In the genomic region with DNA sequence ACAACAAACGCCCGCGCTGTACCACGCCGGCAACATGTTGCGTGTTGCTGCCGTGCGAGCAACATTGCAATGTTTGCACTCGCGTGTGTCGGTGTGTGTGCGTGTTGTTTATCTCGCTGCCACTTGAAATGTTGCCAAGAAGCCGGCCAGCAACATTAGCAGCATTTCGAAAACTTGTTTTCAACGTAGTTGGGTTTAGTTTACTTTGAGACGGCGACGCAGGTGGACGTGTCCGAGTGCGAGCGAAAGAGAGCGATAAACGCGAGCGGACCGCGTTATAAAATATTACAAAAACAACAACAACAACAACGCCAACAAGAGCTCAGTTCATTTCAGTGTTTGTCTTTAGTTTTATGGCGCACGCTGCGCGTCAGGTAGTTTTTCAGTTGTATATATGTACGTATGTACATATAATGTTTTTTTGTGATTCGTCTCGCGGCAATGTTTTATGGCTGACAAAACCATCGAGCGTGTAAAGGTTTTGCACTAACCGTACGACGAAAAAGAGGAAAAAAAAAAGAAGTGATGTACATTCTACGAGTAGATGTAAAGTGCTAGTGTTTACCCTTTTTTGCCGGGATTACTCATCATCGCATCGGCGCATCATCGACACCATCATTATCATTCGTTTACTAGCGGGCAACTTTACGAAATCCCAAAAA, we compare ENCODE assay signal across 1 fruit fly cellular context.
TF ChIP-seq lines count a peak whose summit lies in the region.

A gene (plus strand): TSS at position 196 of the 662 bp plus-strand sequence.

TF ChIP-seq in whole organism, embryonic, 481 proteins besides CTCF, POLR2A, EP300 and RAD21 (continued from another document and continues in another):
- peak; percentile 40; the same call in 1 of the 3 replicates for TF ChIP-seq CG14050 (GFP tag; IDR thresholded peaks at IDR 0.05; lab: Robert Waterston, UW)
- TF ChIP-seq Asciz (GFP tag; optimal IDR thresholded peaks at IDR 0.05; lab: Kevin White, UChicago) = peak; percentile 64
- TF ChIP-seq ken (GFP tag; IDR thresholded peaks at IDR 0.05; lab: Robert Waterston, UW) = no peak
- no peak for TF ChIP-seq Sox102F (GFP tag; optimal IDR thresholded peaks at IDR 0.05; lab: Kevin White, UChicago)
- TF ChIP-seq mld (GFP tag; IDR thresholded peaks at IDR 0.05; lab: Robert Waterston, UW; ENCODE audit: partially characterized antibody) = 0 out of 3 replicates have a peak, but pooled peaks have one; percentile 24
- no peak for TF ChIP-seq dimm (GFP tag; IDR thresholded peaks at IDR 0.05; lab: Robert Waterston, UW)
- TF ChIP-seq MESR4 (GFP tag; optimal IDR thresholded peaks at IDR 0.05; lab: Kevin White, UChicago) = peak; percentile 12
- TF ChIP-seq sc (optimal IDR thresholded peaks at IDR 0.05; lab: Kevin White, UChicago) = no peak
- TF ChIP-seq sc (GFP tag; optimal IDR thresholded peaks at IDR 0.05; lab: Kevin White, UChicago) = no peak
- TF ChIP-seq CG4617 (GFP tag; optimal IDR thresholded peaks at IDR 0.05; lab: Kevin White, UChicago; ENCODE audit: borderline replicate concordance) = no peak
- TF ChIP-seq CG13775 (GFP tag; optimal IDR thresholded peaks at IDR 0.05; lab: Kevin White, UChicago) = no peak
- TF ChIP-seq ems (GFP tag; optimal IDR thresholded peaks at IDR 0.05; lab: Kevin White, UChicago) = no peak
- TF ChIP-seq CG13296 (GFP tag; optimal IDR thresholded peaks at IDR 0.05; lab: Kevin White, UChicago) = peak; percentile 56
- no peak for TF ChIP-seq CG8478 (optimal IDR thresholded peaks at IDR 0.05; lab: Kevin White, UChicago)
- TF ChIP-seq hb (GFP tag; IDR thresholded peaks at IDR 0.05; lab: Robert Waterston, UW; ENCODE audit: partially characterized antibody) = no peak
- TF ChIP-seq CG30403 (GFP tag; optimal IDR thresholded peaks at IDR 0.05; lab: Kevin White, UChicago) = no peak
- TF ChIP-seq CG15601 (tag; optimal IDR thresholded peaks at IDR 0.05; lab: Kevin White, UChicago) = peak; percentile 42
- peak; percentile 72 for TF ChIP-seq nau (GFP tag; optimal IDR thresholded peaks at IDR 0.05; lab: Kevin White, UChicago)
- peak; percentile 75 for TF ChIP-seq Dbx (GFP tag; IDR thresholded peaks at IDR 0.05; lab: Robert Waterston, UW)
- TF ChIP-seq gem (tag; optimal IDR thresholded peaks at IDR 0.05; lab: Kevin White, UChicago) = no peak
- TF ChIP-seq bab2 (GFP tag; optimal IDR thresholded peaks at IDR 0.05; lab: Kevin White, UChicago) = no peak
- TF ChIP-seq CG8359 (GFP tag; optimal IDR thresholded peaks at IDR 0.05; lab: Kevin White, UChicago; ENCODE audit: borderline replicate concordance) = peak; percentile 22
- TF ChIP-seq Ptx1 (GFP tag; IDR thresholded peaks at IDR 0.05; lab: Robert Waterston, UW) = no peak
- peak; percentile 14; the same call in 1 of the 2 replicates for TF ChIP-seq nerfin-2 (GFP tag; IDR thresholded peaks at IDR 0.05; lab: Robert Waterston, UW; ENCODE audit: partially characterized antibody)
- peak; percentile 68 for TF ChIP-seq sens (GFP tag; lab: Kevin White, UChicago)
- TF ChIP-seq Lim3 (GFP tag; IDR thresholded peaks at IDR 0.05; lab: Robert Waterston, UW) = no peak
- TF ChIP-seq fru (optimal IDR thresholded peaks at IDR 0.05; lab: Kevin White, UChicago) = no peak
- no peak for TF ChIP-seq en (GFP tag; optimal IDR thresholded peaks at IDR 0.05; lab: Kevin White, UChicago)
- TF ChIP-seq Tbp (GFP tag; optimal IDR thresholded peaks at IDR 0.05; lab: Kevin White, UChicago) = no peak
- TF ChIP-seq bcd (GFP tag; optimal IDR thresholded peaks at IDR 0.05; lab: Kevin White, UChicago) = no peak
- TF ChIP-seq CG10209 (GFP tag; optimal IDR thresholded peaks at IDR 0.05; lab: Kevin White, UChicago) = no peak
- TF ChIP-seq maf-S (GFP tag; optimal IDR thresholded peaks at IDR 0.05; lab: Kevin White, UChicago) = no peak
- peak; percentile 67 for TF ChIP-seq Adf1 (GFP tag; IDR thresholded peaks at IDR 0.05; lab: Robert Waterston, UW)
- no peak for TF ChIP-seq HLH54F (GFP tag; optimal IDR thresholded peaks at IDR 0.05; lab: Kevin White, UChicago)
- TF ChIP-seq lbe (GFP tag; optimal IDR thresholded peaks at IDR 0.05; lab: Kevin White, UChicago) = no peak
- peak; percentile 53 for TF ChIP-seq nerfin-1 (tag; optimal IDR thresholded peaks at IDR 0.05; lab: Kevin White, UChicago)
- TF ChIP-seq ab (GFP tag; optimal IDR thresholded peaks at IDR 0.05; lab: Kevin White, UChicago) = no peak
- peak; percentile 86 for TF ChIP-seq CG10543 (GFP tag; optimal IDR thresholded peaks at IDR 0.05; lab: Kevin White, UChicago)
- no peak for TF ChIP-seq CG9932 (GFP tag; IDR thresholded peaks at IDR 0.05; lab: Robert Waterston, UW)
- TF ChIP-seq NFAT (GFP tag; IDR thresholded peaks at IDR 0.05; lab: Robert Waterston, UW) = peak; percentile 8; the same call in 1 of the 2 replicates
- peak in 1 of 2 experiments; percentile 36 for TF ChIP-seq Eip74EF (GFP tag; optimal IDR thresholded peaks at IDR 0.05; lab: Kevin White, UChicago)
- no peak for TF ChIP-seq Ada2b (GFP tag; IDR thresholded peaks at IDR 0.05; lab: Robert Waterston, UW)
- no peak for TF ChIP-seq CG9437 (GFP tag; optimal IDR thresholded peaks at IDR 0.05; lab: Kevin White, UChicago)
- no peak for TF ChIP-seq CG17612 (GFP tag; IDR thresholded peaks at IDR 0.05; lab: Robert Waterston, UW)
- no peak for TF ChIP-seq CG6791 (GFP tag; IDR thresholded peaks at IDR 0.05; lab: Robert Waterston, UW; ENCODE audit: partially characterized antibody)
- no peak for TF ChIP-seq rib (GFP tag; IDR thresholded peaks at IDR 0.05; lab: Robert Waterston, UW)
- TF ChIP-seq dmrt11E (tag; optimal IDR thresholded peaks at IDR 0.05; lab: Kevin White, UChicago) = no peak
- no peak; the same call in 2 of the 3 replicates for TF ChIP-seq row (GFP tag; IDR thresholded peaks at IDR 0.05; lab: Robert Waterston, UW)
- no peak for TF ChIP-seq Lpt (GFP tag; optimal IDR thresholded peaks at IDR 0.05; lab: Kevin White, UChicago)
- TF ChIP-seq Hmr (GFP tag; optimal IDR thresholded peaks at IDR 0.05; lab: Kevin White, UChicago) = peak; percentile 32
- TF ChIP-seq Dp (GFP tag; optimal IDR thresholded peaks at IDR 0.05; lab: Kevin White, UChicago) = no peak
- TF ChIP-seq danr (GFP tag; IDR thresholded peaks at IDR 0.05; lab: Robert Waterston, UW) = no peak
- peak; percentile 8 for TF ChIP-seq stwl (tag; optimal IDR thresholded peaks at IDR 0.05; lab: Kevin White, UChicago)
- no peak; the same call in 1 of the 2 replicates for TF ChIP-seq Rfx (GFP tag; IDR thresholded peaks at IDR 0.05; lab: Robert Waterston, UW)
- TF ChIP-seq fd102C (GFP tag; optimal IDR thresholded peaks at IDR 0.05; lab: Kevin White, UChicago) = no peak
- peak; percentile 39 for TF ChIP-seq scrt (GFP tag; optimal IDR thresholded peaks at IDR 0.05; lab: Kevin White, UChicago)
- TF ChIP-seq dpn (GFP tag; optimal IDR thresholded peaks at IDR 0.05; lab: Kevin White, UChicago) = peak; percentile 9 to 15
- TF ChIP-seq Scr (GFP tag; IDR thresholded peaks at IDR 0.05; lab: Robert Waterston, UW; ENCODE audit: partially characterized antibody) = peak; percentile 9; the same call in 1 of the 2 replicates
- TF ChIP-seq toy (GFP tag; IDR thresholded peaks at IDR 0.05; lab: Robert Waterston, UW) = no peak
- peak in 1 of 2 experiments; percentile 85 for TF ChIP-seq Pdp1 (GFP tag; optimal IDR thresholded peaks at IDR 0.05; lab: Kevin White, UChicago)
- peak; percentile 29 for TF ChIP-seq Mad (GFP tag; optimal IDR thresholded peaks at IDR 0.05; lab: Kevin White, UChicago)
- TF ChIP-seq CG4360 (GFP tag; IDR thresholded peaks at IDR 0.05; lab: Robert Waterston, UW) = peak; percentile 97
- TF ChIP-seq CG6254 (GFP tag; optimal IDR thresholded peaks at IDR 0.05; lab: Kevin White, UChicago) = peak; percentile 30
- no peak for TF ChIP-seq Aef1 (GFP tag; IDR thresholded peaks at IDR 0.05; lab: Robert Waterston, UW)
- TF ChIP-seq CoRest (tag; optimal IDR thresholded peaks at IDR 0.05; lab: Kevin White, UChicago) = no peak
- no peak for TF ChIP-seq Spps (tag; optimal IDR thresholded peaks at IDR 0.05; lab: Kevin White, UChicago)
- no peak for TF ChIP-seq CG11456 (GFP tag; IDR thresholded peaks at IDR 0.05; lab: Robert Waterston, UW)
- no peak for TF ChIP-seq ind (GFP tag; optimal IDR thresholded peaks at IDR 0.05; lab: Kevin White, UChicago)
- TF ChIP-seq HLHmδ (GFP tag; optimal IDR thresholded peaks at IDR 0.05; lab: Kevin White, UChicago) = peak; percentile 79
- TF ChIP-seq vnd (GFP tag; IDR thresholded peaks at IDR 0.05; lab: Robert Waterston, UW; ENCODE audit: partially characterized antibody) = no peak
- TF ChIP-seq Xbp1 (GFP tag; optimal IDR thresholded peaks at IDR 0.05; lab: Kevin White, UChicago) = no peak
- TF ChIP-seq zfh1 (GFP tag; IDR thresholded peaks at IDR 0.05; lab: Robert Waterston, UW) = no peak; the same call in 2 of the 3 replicates
- peak; percentile 67; the same call in 1 of the 2 replicates for TF ChIP-seq bbx (GFP tag; IDR thresholded peaks at IDR 0.05; lab: Robert Waterston, UW; ENCODE audit: partially characterized antibody)
- peak; percentile 58 for TF ChIP-seq Hand (GFP tag; optimal IDR thresholded peaks at IDR 0.05; lab: Kevin White, UChicago)
- TF ChIP-seq CG15696 (tag; optimal IDR thresholded peaks at IDR 0.05; lab: Kevin White, UChicago) = peak; percentile 18
- peak; percentile 65; the same call in 1 of the 2 replicates for TF ChIP-seq CG13287 (GFP tag; IDR thresholded peaks at IDR 0.05; lab: Robert Waterston, UW; ENCODE audit: partially characterized antibody)
- no peak for TF ChIP-seq Sry-δ (GFP tag; optimal IDR thresholded peaks at IDR 0.05; lab: Kevin White, UChicago)
- no peak for TF ChIP-seq h (optimal IDR thresholded peaks at IDR 0.05; lab: Kevin White, UChicago)
- TF ChIP-seq CG8281 (tag; optimal IDR thresholded peaks at IDR 0.05; lab: Kevin White, UChicago) = no peak
- peak; percentile 13 for TF ChIP-seq CG3163 (GFP tag; optimal IDR thresholded peaks at IDR 0.05; lab: Kevin White, UChicago)
- TF ChIP-seq fu2 (GFP tag; optimal IDR thresholded peaks at IDR 0.05; lab: Kevin White, UChicago) = no peak
- TF ChIP-seq Ravus (GFP tag; IDR thresholded peaks at IDR 0.05; lab: Robert Waterston, UW) = no peak
- no peak for TF ChIP-seq Ets65A (GFP tag; lab: Kevin White, UChicago)
- TF ChIP-seq CG10462 (GFP tag; optimal IDR thresholded peaks at IDR 0.05; lab: Kevin White, UChicago) = no peak
- TF ChIP-seq CG10321 (GFP tag; IDR thresholded peaks at IDR 0.05; lab: Robert Waterston, UW) = no peak
- peak; percentile 15 for TF ChIP-seq CG8089 (GFP tag; optimal IDR thresholded peaks at IDR 0.05; lab: Kevin White, UChicago)
- no peak for TF ChIP-seq CG3995 (GFP tag; optimal IDR thresholded peaks at IDR 0.05; lab: Kevin White, UChicago)
- peak; percentile 78 for TF ChIP-seq Med (GFP tag; lab: Kevin White, UChicago)
- TF ChIP-seq dati (GFP tag; IDR thresholded peaks at IDR 0.05; lab: Robert Waterston, UW) = no peak
- no peak for TF ChIP-seq Lhr (GFP tag; optimal IDR thresholded peaks at IDR 0.05; lab: Kevin White, UChicago)
- TF ChIP-seq tx (GFP tag; optimal IDR thresholded peaks at IDR 0.05; lab: Kevin White, UChicago) = no peak
- peak; percentile 12 for TF ChIP-seq NC2α (GFP tag; optimal IDR thresholded peaks at IDR 0.05; lab: Kevin White, UChicago)
- TF ChIP-seq Mrtf (GFP tag; IDR thresholded peaks at IDR 0.05; lab: Robert Waterston, UW) = no peak
- no peak for TF ChIP-seq CG4328 (GFP tag; optimal IDR thresholded peaks at IDR 0.05; lab: Kevin White, UChicago)
- no peak for TF ChIP-seq insv (GFP tag; optimal IDR thresholded peaks at IDR 0.05; lab: Kevin White, UChicago)
- no peak for TF ChIP-seq CG17186 (GFP tag; optimal IDR thresholded peaks at IDR 0.05; lab: Kevin White, UChicago)
- 0 out of 3 replicates have a peak, but pooled peaks have one; percentile 22 for TF ChIP-seq CG7963 (GFP tag; IDR thresholded peaks at IDR 0.05; lab: Robert Waterston, UW; ENCODE audit: partially characterized antibody)
- TF ChIP-seq CG8944 (GFP tag; optimal IDR thresholded peaks at IDR 0.05; lab: Kevin White, UChicago) = no peak
- no peak for TF ChIP-seq CG10959 (GFP tag; IDR thresholded peaks at IDR 0.05; lab: Robert Waterston, UW)
- TF ChIP-seq slou (GFP tag; optimal IDR thresholded peaks at IDR 0.05; lab: Kevin White, UChicago) = no peak
- TF ChIP-seq fd64A (GFP tag; optimal IDR thresholded peaks at IDR 0.05; lab: Kevin White, UChicago) = no peak
- TF ChIP-seq CG2889 (GFP tag; IDR thresholded peaks at IDR 0.05; lab: Robert Waterston, UW) = no peak
- TF ChIP-seq klu (GFP tag; IDR thresholded peaks at IDR 0.05; lab: Robert Waterston, UW) = no peak
- TF ChIP-seq gsb (GFP tag; IDR thresholded peaks at IDR 0.05; lab: Robert Waterston, UW) = 0 out of 2 replicates have a peak, but pooled peaks have one; percentile 38
- peak in 1 of 2 experiments; percentile 84 for TF ChIP-seq eve (GFP tag; optimal IDR thresholded peaks at IDR 0.05; lab: Kevin White, UChicago)
- TF ChIP-seq CG6272 (GFP tag; IDR thresholded peaks at IDR 0.05; lab: Robert Waterston, UW) = no peak
- TF ChIP-seq prd (optimal IDR thresholded peaks at IDR 0.05; lab: Kevin White, UChicago) = no peak
- TF ChIP-seq prd (GFP tag; IDR thresholded peaks at IDR 0.05; lab: Robert Waterston, UW) = no peak
- TF ChIP-seq CG10147 (GFP tag; optimal IDR thresholded peaks at IDR 0.05; lab: Kevin White, UChicago) = no peak
- peak; percentile 17; the same call in 1 of the 3 replicates for TF ChIP-seq gce (GFP tag; IDR thresholded peaks at IDR 0.05; lab: Robert Waterston, UW)
- TF ChIP-seq CG34376 (GFP tag; optimal IDR thresholded peaks at IDR 0.05; lab: Kevin White, UChicago) = peak; percentile 78
- peak; percentile 49 for TF ChIP-seq Side (GFP tag; optimal IDR thresholded peaks at IDR 0.05; lab: Kevin White, UChicago)
- no peak for TF ChIP-seq CG13424 (tag; optimal IDR thresholded peaks at IDR 0.05; lab: Kevin White, UChicago)
- no peak for TF ChIP-seq ham (GFP tag; IDR thresholded peaks at IDR 0.05; lab: Robert Waterston, UW)
- no peak for TF ChIP-seq CG1792 (GFP tag; optimal IDR thresholded peaks at IDR 0.05; lab: Kevin White, UChicago)
- no peak for TF ChIP-seq CG31224 (GFP tag; IDR thresholded peaks at IDR 0.05; lab: Robert Waterston, UW)
- TF ChIP-seq unpg (GFP tag; optimal IDR thresholded peaks at IDR 0.05; lab: Kevin White, UChicago) = peak; percentile 54
- TF ChIP-seq NfI (GFP tag; optimal IDR thresholded peaks at IDR 0.05; lab: Kevin White, UChicago) = peak; percentile 33
- peak; percentile 51; the same call in 1 of the 2 replicates for TF ChIP-seq Awh (GFP tag; IDR thresholded peaks at IDR 0.05; lab: Robert Waterston, UW)
- TF ChIP-seq Neu2 (GFP tag; optimal IDR thresholded peaks at IDR 0.05; lab: Kevin White, UChicago; ENCODE audit: borderline replicate concordance) = no peak
- TF ChIP-seq bigmax (GFP tag; optimal IDR thresholded peaks at IDR 0.05; lab: Kevin White, UChicago) = peak; percentile 9
- peak; percentile 46 for TF ChIP-seq CG17359 (tag; optimal IDR thresholded peaks at IDR 0.05; lab: Kevin White, UChicago)
- TF ChIP-seq Ets97D (GFP tag; optimal IDR thresholded peaks at IDR 0.05; lab: Kevin White, UChicago) = no peak
- TF ChIP-seq CG30020 (tag; optimal IDR thresholded peaks at IDR 0.05; lab: Kevin White, UChicago) = no peak
